Fruit fly (Drosophila melanogaster): ENCODE data around the gene CG10702.

Gene CG10702

dm6 chr2L:19017060-19017459 lies 52.6 kb downstream of the CG10702 start:
- TF ChIP-seq Hr96 (GFP tag; optimal IDR thresholded peaks at IDR 0.05) (no peak), Crg-1 (GFP tag; optimal IDR thresholded peaks at IDR 0.05) (no peak), ovo (GFP tag; optimal IDR thresholded peaks at IDR 0.05) (no peak), cnc (optimal IDR thresholded peaks at IDR 0.05) (no peak), kay (GFP tag; ENCODE audit: borderline replicate concordance) (no peak), CG5204 (GFP tag; optimal IDR thresholded peaks at IDR 0.05) (no peak), toe (GFP tag; optimal IDR thresholded peaks at IDR 0.05) (no peak), CG33017 (tag; optimal IDR thresholded peaks at IDR 0.05) (no peak), Mnt (GFP tag; optimal IDR thresholded peaks at IDR 0.05) (no peak), cic (GFP tag; optimal IDR thresholded peaks at IDR 0.05) (no peak), CG14711 (tag; optimal IDR thresholded peaks at IDR 0.05) (no peak), CG1620 (GFP tag; optimal IDR thresholded peaks at IDR 0.05) (no peak), pad (GFP tag; optimal IDR thresholded peaks at IDR 0.05) (no peak), bab1 (GFP tag; optimal IDR thresholded peaks at IDR 0.05) (no peak), CG12768 (GFP tag; optimal IDR thresholded peaks at IDR 0.05) (no peak), CG7101 (tag; optimal IDR thresholded peaks at IDR 0.05) (no peak)

- TF ChIP-seq CG5204 (GFP tag; optimal IDR thresholded peaks at IDR 0.05) (no peak), bab1 (GFP tag; optimal IDR thresholded peaks at IDR 0.05) (no peak), cic (GFP tag; optimal IDR thresholded peaks at IDR 0.05) (no peak), cnc (optimal IDR thresholded peaks at IDR 0.05) (no peak), ovo (GFP tag; optimal IDR thresholded peaks at IDR 0.05) (no peak)
Measured at dm6 chr2L:19015628-19016027, 54.0 kb downstream of the CG10702 start.

- TF ChIP-seq cnc (optimal IDR thresholded peaks at IDR 0.05) (no peak), CG33017 (tag; optimal IDR thresholded peaks at IDR 0.05) (no peak), Hr96 (GFP tag; optimal IDR thresholded peaks at IDR 0.05) (no peak), CG14711 (tag; optimal IDR thresholded peaks at IDR 0.05) (no peak), ovo (GFP tag; optimal IDR thresholded peaks at IDR 0.05) (no peak), CG12768 (GFP tag; optimal IDR thresholded peaks at IDR 0.05) (no peak), Mnt (GFP tag; optimal IDR thresholded peaks at IDR 0.05) (no peak), cic (GFP tag; optimal IDR thresholded peaks at IDR 0.05) (no peak), bab1 (GFP tag; optimal IDR thresholded peaks at IDR 0.05) (no peak), pad (GFP tag; optimal IDR thresholded peaks at IDR 0.05) (no peak), CG5204 (GFP tag; optimal IDR thresholded peaks at IDR 0.05) (no peak), tj (GFP tag; optimal IDR thresholded peaks at IDR 0.05) (no peak), kay (GFP tag; ENCODE audit: borderline replicate concordance) (no peak), CG7101 (tag; optimal IDR thresholded peaks at IDR 0.05) (no peak), CG7045 (GFP tag; optimal IDR thresholded peaks at IDR 0.05) (no peak), toe (GFP tag; optimal IDR thresholded peaks at IDR 0.05) (no peak), Crg-1 (GFP tag; optimal IDR thresholded peaks at IDR 0.05) (no peak), CG1620 (GFP tag; optimal IDR thresholded peaks at IDR 0.05) (no peak)
Measured at dm6 chr2L:19014881-19015366, 54.7 kb downstream of the CG10702 start.
